Worm (Caenorhabditis elegans) whole organism, L1 larva: ENCODE measurements around the gene F47G3.4.

ENCODE experiments used
- ama-1 ChIP-seq: fragments of 150-350 bp; optimal IDR thresholded peaks from 2 replicates; lab custom pipeline; 2014
- fkh-10 ChIP-seq: sonication (generic microtip); optimal IDR thresholded peaks from 2 replicates; lab custom pipeline; 2017; ENCODE audit warnings: missing biosample characterization, missing genetic modification reagents, missing genetic modification characterization
- lin-14 ChIP-seq: fragments of 200-800 bp; sonication (Bioruptor generic); optimal IDR thresholded peaks from 2 replicates; lab custom pipeline; 2018; ENCODE audit warnings: mild to moderate bottlenecking, missing genetic modification characterization, moderate library complexity, missing compliant biosample characterization
- nhr-11 ChIP-seq: fragments of 150-350 bp; optimal IDR thresholded peaks from 2 replicates; lab custom pipeline; 2014; ENCODE audit warnings: missing biosample characterization, missing genetic modification characterization
- nhr-20 ChIP-seq: sonication (generic microtip); optimal IDR thresholded peaks from 2 replicates; lab custom pipeline; 2016; ENCODE audit warnings: mild to moderate bottlenecking, missing genetic modification characterization, missing compliant biosample characterization
- nhr-71 ChIP-seq: sonication (generic microtip); optimal IDR thresholded peaks from 2 replicates; lab custom pipeline; 2016; ENCODE audit warnings: mild to moderate bottlenecking, missing genetic modification characterization, moderate library complexity, missing compliant biosample characterization
- nhr-77 ChIP-seq: fragments of 150-350 bp; optimal IDR thresholded peaks from 2 replicates; lab custom pipeline; 2014; ENCODE audit warnings: missing biosample characterization, missing genetic modification characterization
- pqm-1 ChIP-seq: sonication (generic microtip); optimal IDR thresholded peaks from 3 replicates; lab custom pipeline; 2017; ENCODE audit warnings: missing biosample characterization, missing genetic modification characterization
- zag-1 ChIP-seq: fragments of 150-350 bp; optimal IDR thresholded peaks from 2 replicates; lab custom pipeline; 2014; ENCODE audit warnings: missing biosample characterization, missing genetic modification characterization

- TF ChIP-seq nhr-20 (tag; lab: Kevin White, UChicago) (no peak), nhr-77 (tag; lab: Kevin White, UChicago) (no peak), pqm-1 (no peak), nhr-11 (tag; lab: Kevin White, UChicago) (no peak), nhr-71 (tag; lab: Kevin White, UChicago) (no peak), ama-1 (lab: Kevin White, UChicago) (no peak), fkh-10 (GFP tag; lab: Kevin White, UChicago) (no peak), lin-14 (GFP tag; lab: Kevin White, UChicago) (peak; percentile 24), zag-1 (tag; lab: Kevin White, UChicago) (no peak)
Measured at ce11 chrX:2372134-2372533, 9.2 kb upstream of the F47G3.4 start.
